Worm (Caenorhabditis elegans) whole organism, midembryonic: ENCODE measurements around the gene F13A7.12.

Source experiments
- T22C8.4 ChIP-seq: fragments of 200-800 bp; sonication (Bioruptor generic); IDR thresholded peaks from 2 replicates; pipeline ENCODE4 v1.3.6; 2022; ENCODE audit warnings: missing genetic modification characterization, missing compliant biosample characterization
- cog-1 ChIP-seq: sonication (generic microtip); optimal IDR thresholded peaks from 2 replicates; lab custom pipeline; 2016; ENCODE audit warnings: missing genetic modification characterization, missing compliant biosample characterization
- flt-1 ChIP-seq: fragments of 200-800 bp; sonication (Bioruptor generic); IDR thresholded peaks from 2 replicates; pipeline ENCODE4 v1.3.6; 2022; ENCODE audit warnings: missing genetic modification characterization, missing compliant biosample characterization
- klf-2 ChIP-seq: fragments of 200-800 bp; sonication (Bioruptor generic); conservative IDR thresholded peaks from 2 replicates; pipeline ENCODE4 v1.3.6; 2022; ENCODE audit warnings: missing genetic modification reagents, missing genetic modification characterization, missing compliant biosample characterization
- med-1 ChIP-seq: sonication (generic microtip); optimal IDR thresholded peaks from 2 replicates; lab custom pipeline; 2017; ENCODE audit warnings: missing genetic modification characterization, mild to moderate bottlenecking, missing compliant biosample characterization, antibody characterized with exemption, missing genetic modification reagents; ENCODE audit not compliant: insufficient read depth
- ref-1 ChIP-seq: fragments of 200-800 bp; sonication (Bioruptor generic); conservative IDR thresholded peaks from 2 replicates; pipeline ENCODE4 v1.3.6; 2022; ENCODE audit warnings: missing genetic modification reagents, missing genetic modification characterization, missing compliant biosample characterization
- tab-1 ChIP-seq: fragments of 200-800 bp; sonication (Bioruptor generic); IDR thresholded peaks from 2 replicates; pipeline ENCODE4 v1.3.6; 2022; ENCODE audit warnings: missing genetic modification characterization, missing compliant biosample characterization
- ztf-23 ChIP-seq: fragments of 200-800 bp; sonication (Bioruptor generic); IDR thresholded peaks from 2 replicates; pipeline ENCODE4 v1.3.6; 2022; ENCODE audit warnings: missing genetic modification reagents, missing genetic modification characterization, missing compliant biosample characterization
- ztf-29 ChIP-seq: fragments of 200-800 bp; sonication (Bioruptor generic); IDR thresholded peaks from 2 replicates; pipeline ENCODE4 v1.3.6; 2022; ENCODE audit warnings: missing genetic modification reagents, missing genetic modification characterization, missing compliant biosample characterization

F13A7.12 gene

DNA sequence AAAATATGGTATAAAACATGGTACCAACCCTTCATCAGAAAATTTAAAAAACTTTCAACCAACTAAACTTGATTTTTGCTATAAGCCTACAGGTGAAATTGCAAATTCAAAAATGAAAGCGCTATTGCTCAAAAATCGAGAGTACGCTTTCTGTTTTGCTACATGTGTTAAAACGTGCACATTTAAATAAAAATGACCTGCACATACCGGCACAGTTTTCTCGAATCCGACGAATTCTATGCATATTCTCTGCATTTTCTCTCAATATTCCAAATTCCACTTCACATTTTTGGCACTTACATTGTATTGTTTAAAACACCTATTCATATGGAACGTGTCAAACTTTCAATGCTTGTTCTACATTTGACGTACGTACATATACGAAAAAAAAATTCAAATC lies 14.7 kb downstream of the F13A7.12 start, which contains the start of gene srh-145:
Gene srh-145 (plus strand): TSS at position 193 of the 400 bp plus-strand sequence.
- TF ChIP-seq ref-1 (GFP tag; lab: Robert Waterston, UW), result no peak
- TF ChIP-seq med-1, result no peak
- no peak for TF ChIP-seq cog-1 (tag; lab: Kevin White, UChicago)
- TF ChIP-seq tab-1 (GFP tag; lab: Robert Waterston, UW), result no peak
- TF ChIP-seq flt-1 (GFP tag; lab: Robert Waterston, UW), result no peak
- TF ChIP-seq T22C8.4 (GFP tag; lab: Robert Waterston, UW), result no peak
- TF ChIP-seq ztf-23 (GFP tag; lab: Robert Waterston, UW), result no peak
- TF ChIP-seq klf-2, result no peak
- TF ChIP-seq ztf-29 (GFP tag; lab: Robert Waterston, UW), result no peak

DNA sequence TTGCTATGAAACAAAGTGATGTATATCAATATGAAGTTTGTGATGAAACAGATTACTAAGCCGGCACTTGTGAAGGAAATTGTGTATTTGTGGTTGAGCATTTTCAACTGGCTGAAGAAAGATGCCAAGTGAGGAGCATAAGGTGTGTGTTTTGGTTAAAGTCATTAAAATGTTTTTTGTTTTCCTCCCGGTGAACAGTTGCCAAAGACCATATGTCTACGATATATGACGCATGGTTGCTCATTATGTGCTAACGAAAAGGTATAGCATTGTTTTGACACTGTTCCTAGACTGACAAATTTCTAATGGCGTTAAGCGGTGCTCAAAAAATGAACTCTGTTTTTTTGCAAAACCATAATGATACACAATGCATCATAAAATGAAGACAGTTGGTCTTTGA lies 21.2 kb downstream of the F13A7.12 start, which contains the start of gene str-55:
Gene str-55 (minus strand): TSS at position 101 of the 400 bp plus-strand sequence.
- TF ChIP-seq flt-1 (GFP tag; lab: Robert Waterston, UW) (no peak), ztf-23 (GFP tag; lab: Robert Waterston, UW) (no peak), ztf-29 (GFP tag; lab: Robert Waterston, UW) (no peak), klf-2 (no peak), tab-1 (GFP tag; lab: Robert Waterston, UW) (no peak), T22C8.4 (GFP tag; lab: Robert Waterston, UW) (no peak), ref-1 (GFP tag; lab: Robert Waterston, UW) (no peak), cog-1 (tag; lab: Kevin White, UChicago) (no peak), med-1 (no peak)

ce11 chrV:16419769-16420168 lies 23.9 kb downstream of the F13A7.12 start, which contains the start of gene F26D2.16:
Gene F26D2.16 (minus strand): TSS chrV:16419869.
- TF ChIP-seq med-1, result no peak
- TF ChIP-seq cog-1 (tag; lab: Kevin White, UChicago), result no peak
- TF ChIP-seq ref-1 (GFP tag; lab: Robert Waterston, UW), result no peak
- no peak for TF ChIP-seq T22C8.4 (GFP tag; lab: Robert Waterston, UW)
- no peak for TF ChIP-seq klf-2
- no peak for TF ChIP-seq ztf-29 (GFP tag; lab: Robert Waterston, UW)
- TF ChIP-seq flt-1 (GFP tag; lab: Robert Waterston, UW), result no peak
- TF ChIP-seq ztf-23 (GFP tag; lab: Robert Waterston, UW), result no peak
- no peak for TF ChIP-seq tab-1 (GFP tag; lab: Robert Waterston, UW)

- no peak for TF ChIP-seq T22C8.4 (GFP tag; lab: Robert Waterston, UW)
- no peak for TF ChIP-seq ztf-29 (GFP tag; lab: Robert Waterston, UW)
- TF ChIP-seq tab-1 (GFP tag; lab: Robert Waterston, UW), result no peak
- no peak for TF ChIP-seq med-1
- no peak for TF ChIP-seq ref-1 (GFP tag; lab: Robert Waterston, UW)
- TF ChIP-seq klf-2, result no peak
- TF ChIP-seq ztf-23 (GFP tag; lab: Robert Waterston, UW), result no peak
- TF ChIP-seq cog-1 (tag; lab: Kevin White, UChicago), result no peak
- TF ChIP-seq flt-1 (GFP tag; lab: Robert Waterston, UW), result no peak
Observed at ce11 chrV:16420696-16421095, 24.9 kb downstream of the F13A7.12 start, which contains the start of gene srw-48. Gene srw-48 (plus strand): TSS chrV:16420996.

DNA sequence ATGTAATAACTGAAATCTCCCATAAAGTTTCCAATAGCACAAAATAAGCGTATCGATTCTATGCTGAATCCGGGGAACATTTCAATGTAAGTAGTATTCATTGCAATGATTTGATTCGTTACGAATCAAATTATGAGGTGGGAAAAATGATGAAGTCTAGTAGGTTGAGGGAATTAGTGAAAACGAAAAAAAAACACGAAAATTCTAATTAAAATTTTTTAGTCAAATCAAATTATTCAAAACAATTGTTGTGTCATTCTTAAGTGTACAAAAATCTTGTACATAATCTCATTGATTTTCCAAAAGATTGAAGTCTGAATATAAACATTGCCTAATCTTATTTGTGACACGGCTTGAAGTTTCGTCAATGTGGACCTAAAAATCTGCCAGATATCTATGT lies 28.6 kb downstream of the F13A7.12 start, which contains the start of gene srw-29:
Gene srw-29 (minus strand): TSS at position 101 of the 400 bp plus-strand sequence.
- TF ChIP-seq ztf-23 (GFP tag; lab: Robert Waterston, UW) (no peak), tab-1 (GFP tag; lab: Robert Waterston, UW) (no peak), flt-1 (GFP tag; lab: Robert Waterston, UW) (no peak), med-1 (no peak), ref-1 (GFP tag; lab: Robert Waterston, UW) (no peak), klf-2 (no peak), T22C8.4 (GFP tag; lab: Robert Waterston, UW) (no peak), cog-1 (tag; lab: Kevin White, UChicago) (no peak), ztf-29 (GFP tag; lab: Robert Waterston, UW) (no peak)

DNA sequence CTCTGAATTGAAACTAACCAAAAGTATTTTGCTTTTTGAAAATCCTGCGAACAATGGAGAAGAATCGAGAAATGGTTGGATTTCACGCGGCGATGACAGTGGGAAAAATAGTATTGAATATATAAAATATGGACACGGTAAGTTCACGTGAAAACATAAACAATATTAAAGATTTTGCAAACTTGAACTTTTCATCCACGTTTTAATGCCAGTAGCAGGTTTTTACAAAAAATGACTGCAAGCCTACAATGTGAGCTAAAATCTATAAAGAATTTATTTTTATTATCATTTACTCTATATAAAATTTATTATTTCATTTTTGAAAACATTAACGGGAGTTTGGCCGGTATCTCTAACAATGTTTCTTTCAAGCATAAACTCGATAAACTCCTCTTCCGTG lies 33.7 kb downstream of the F13A7.12 start, which contains the start of gene F26D2.10:
Gene F26D2.10 (minus strand): TSS at position 101 of the 400 bp plus-strand sequence.
- no peak for TF ChIP-seq tab-1 (GFP tag; lab: Robert Waterston, UW)
- TF ChIP-seq ztf-23 (GFP tag; lab: Robert Waterston, UW), result no peak
- TF ChIP-seq klf-2, result no peak
- no peak for TF ChIP-seq med-1
- TF ChIP-seq ref-1 (GFP tag; lab: Robert Waterston, UW), result no peak
- TF ChIP-seq cog-1 (tag; lab: Kevin White, UChicago), result no peak
- no peak for TF ChIP-seq ztf-29 (GFP tag; lab: Robert Waterston, UW)
- no peak for TF ChIP-seq T22C8.4 (GFP tag; lab: Robert Waterston, UW)
- TF ChIP-seq flt-1 (GFP tag; lab: Robert Waterston, UW), result no peak

- TF ChIP-seq cog-1 (tag; lab: Kevin White, UChicago) (no peak), flt-1 (GFP tag; lab: Robert Waterston, UW) (no peak), med-1 (no peak)
Observed at ce11 chrV:16429940-16430339, 34.1 kb downstream of the F13A7.12 start, which contains the start of gene str-73. Gene str-73 (plus strand): TSS chrV:16430240.

DNA sequence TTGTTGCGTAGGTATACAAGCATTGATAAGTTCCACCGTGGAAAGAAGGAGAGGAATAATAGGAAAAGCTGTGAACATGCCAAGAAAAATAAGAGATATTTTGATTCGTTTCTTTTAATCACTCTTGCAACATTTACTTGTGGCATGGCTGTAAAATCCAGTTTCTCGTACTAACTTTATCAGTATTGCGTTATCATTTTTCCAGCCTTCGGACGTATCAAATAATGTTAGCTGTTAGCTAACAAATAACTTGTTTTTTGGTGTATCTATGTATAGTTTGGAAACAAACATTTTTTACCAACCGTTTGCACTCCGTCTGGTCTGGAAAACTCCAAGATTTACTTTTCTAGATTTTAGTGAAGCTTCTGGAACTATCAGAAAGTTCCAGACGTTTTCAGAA lies 37.6 kb downstream of the F13A7.12 start, which contains the start of gene clec-234:
Gene clec-234 (minus strand): TSS at position 101 of the 400 bp plus-strand sequence.
- TF ChIP-seq ztf-29 (GFP tag; lab: Robert Waterston, UW) (no peak), T22C8.4 (GFP tag; lab: Robert Waterston, UW) (no peak), klf-2 (no peak), cog-1 (tag; lab: Kevin White, UChicago) (no peak), ztf-23 (GFP tag; lab: Robert Waterston, UW) (no peak), ref-1 (GFP tag; lab: Robert Waterston, UW) (no peak), tab-1 (GFP tag; lab: Robert Waterston, UW) (no peak), med-1 (no peak), flt-1 (GFP tag; lab: Robert Waterston, UW) (no peak)

DNA sequence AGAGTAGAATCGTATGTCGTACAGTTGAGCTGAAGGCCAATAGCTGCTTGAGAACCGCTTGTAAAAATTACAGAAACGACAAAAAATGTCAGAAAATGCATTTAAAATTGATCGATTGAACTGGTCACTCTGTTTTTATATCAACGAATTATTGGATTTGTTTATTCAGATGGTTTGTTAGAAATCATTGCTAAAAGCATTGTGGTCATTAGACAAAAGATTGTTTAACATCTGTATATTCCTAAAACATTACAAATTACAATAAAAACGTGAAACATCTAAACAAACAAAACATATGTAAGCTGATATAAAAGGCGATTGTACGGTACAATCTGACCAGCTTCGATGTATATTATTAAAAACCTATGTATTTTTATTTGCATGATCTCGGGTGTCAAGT lies 39.7 kb downstream of the F13A7.12 start, which contains the start of the genes F26D2.13 and F26D2.14:
Gene F26D2.13 (minus strand): TSS at position 101 of the 400 bp plus-strand sequence.
Gene F26D2.14 (plus strand): TSS at position 346 of the 400 bp plus-strand sequence.
- TF ChIP-seq ztf-23 (GFP tag; lab: Robert Waterston, UW), result no peak
- TF ChIP-seq ztf-29 (GFP tag; lab: Robert Waterston, UW), result no peak
- no peak for TF ChIP-seq T22C8.4 (GFP tag; lab: Robert Waterston, UW)
- no peak for TF ChIP-seq tab-1 (GFP tag; lab: Robert Waterston, UW)
- TF ChIP-seq flt-1 (GFP tag; lab: Robert Waterston, UW), result no peak
- no peak for TF ChIP-seq klf-2
- TF ChIP-seq med-1, result no peak
- no peak for TF ChIP-seq ref-1 (GFP tag; lab: Robert Waterston, UW)
- TF ChIP-seq cog-1 (tag; lab: Kevin White, UChicago), result no peak
